Fruit fly (Drosophila melanogaster) whole organism, embryonic: ENCODE results near the gene Doc1.

Source experiments
- Ada2b ChIP-seq: fragments of 200-800 bp; sonication (Bioruptor generic); IDR thresholded peaks from 2 replicates; pipeline ENCODE4 v1.3.6; 2022; ENCODE audit warnings: missing biosample characterization, missing genetic modification characterization
- Atf-2 ChIP-seq: fragments of 200-800 bp; sonication (Bioruptor generic); optimal IDR thresholded peaks from 2 replicates; lab custom pipeline; 2016; ENCODE audit warnings: missing biosample characterization, missing genetic modification characterization
- Blimp-1 ChIP-seq: fragments of 200-800 bp; sonication (Bioruptor generic); optimal IDR thresholded peaks from 3 replicates; lab custom pipeline; 2018; ENCODE audit warnings: missing biosample characterization, missing genetic modification characterization, mild to moderate bottlenecking, moderate library complexity, missing genetic modification reagents
- CG10431 ChIP-seq: fragments of 200-800 bp; sonication (Bioruptor generic); optimal IDR thresholded peaks from 3 replicates; lab custom pipeline; 2018; ENCODE audit warnings: missing biosample characterization, mild to moderate bottlenecking, missing genetic modification characterization
- CG11085 ChIP-seq: fragments of 200-800 bp; sonication (Bioruptor generic); IDR thresholded peaks from 2 replicates; pipeline ENCODE4 v1.3.6; 2022; ENCODE audit warnings: missing biosample characterization, missing genetic modification characterization
- CG11247 ChIP-seq: fragments of 200-800 bp; sonication (Bioruptor generic); IDR thresholded peaks from 2 replicates; pipeline ENCODE4 v1.3.6; 2022; ENCODE audit warnings: missing biosample characterization, missing genetic modification characterization
- CG11504 ChIP-seq: fragments of 200-800 bp; sonication (Bioruptor generic); optimal IDR thresholded peaks from 3 replicates; lab custom pipeline; 2019; ENCODE audit warnings: missing biosample characterization, mild to moderate bottlenecking, missing genetic modification characterization, moderate library complexity
- CG17328 ChIP-seq: fragments of 200-800 bp; sonication (Bioruptor generic); IDR thresholded peaks from 2 replicates; pipeline ENCODE4 v1.3.6; 2022; ENCODE audit warnings: missing biosample characterization, missing genetic modification characterization
- CG18011 ChIP-seq: fragments of 200-800 bp; sonication (Bioruptor generic); optimal IDR thresholded peaks from 2 replicates; lab custom pipeline; 2017; ENCODE audit warnings: missing biosample characterization, missing genetic modification characterization, mild to moderate bottlenecking, moderate library complexity, missing genotype
- CG18262 ChIP-seq: fragments of 200-800 bp; optimal IDR thresholded peaks from 3 replicates; lab custom pipeline; 2019; ENCODE audit warnings: missing biosample characterization, mild to moderate bottlenecking, missing genetic modification characterization, moderate library complexity
- CG18476 ChIP-seq: fragments of 200-800 bp; sonication (Bioruptor generic); optimal IDR thresholded peaks from 2 replicates; lab custom pipeline; 2016; ENCODE audit warnings: missing biosample characterization, mild to moderate bottlenecking, missing genetic modification characterization
- CG18619 ChIP-seq: fragments of 200-800 bp; sonication (Bioruptor generic); optimal IDR thresholded peaks from 3 replicates; lab custom pipeline; 2017; ENCODE audit warnings: missing biosample characterization, mild to moderate bottlenecking, missing genetic modification characterization
- CG2712 ChIP-seq: fragments of 200-800 bp; optimal IDR thresholded peaks from 3 replicates; lab custom pipeline; 2019; ENCODE audit warnings: missing biosample characterization, mild to moderate bottlenecking, missing genetic modification characterization, moderate library complexity
- CG31441 ChIP-seq: fragments of 200-800 bp; sonication (Bioruptor generic); IDR thresholded peaks from 2 replicates; pipeline ENCODE4 v1.3.6; 2022; ENCODE audit warnings: missing biosample characterization, missing genetic modification characterization
- CG34224 ChIP-seq: fragments of 200-800 bp; sonication (Bioruptor generic); IDR thresholded peaks from 3 replicates; pipeline ENCODE4 v1.3.6; 2022; ENCODE audit warnings: missing biosample characterization, missing genetic modification characterization; ENCODE audit not compliant: partially characterized antibody
- CG34376 ChIP-seq: fragments of 200-800 bp; sonication (Bioruptor generic); optimal IDR thresholded peaks from 2 replicates; lab custom pipeline; 2018; ENCODE audit warnings: missing biosample characterization, mild to moderate bottlenecking, missing genetic modification characterization
- CG4328 ChIP-seq: fragments of 200-800 bp; sonication (Bioruptor generic); optimal IDR thresholded peaks from 3 replicates; lab custom pipeline; 2017; ENCODE audit warnings: missing biosample characterization, missing genetic modification reagents, missing genetic modification characterization
- CG6791 ChIP-seq: fragments of 200-800 bp; sonication (Bioruptor generic); IDR thresholded peaks from 3 replicates; pipeline ENCODE4 v1.3.6; 2022; ENCODE audit warnings: missing biosample characterization, missing genetic modification characterization; ENCODE audit not compliant: partially characterized antibody
- CG6813 ChIP-seq: fragments of 200-800 bp; sonication (Bioruptor generic); optimal IDR thresholded peaks from 2 replicates; lab custom pipeline; 2017; ENCODE audit warnings: missing biosample characterization, missing genetic modification characterization, mild to moderate bottlenecking, moderate library complexity, missing genetic modification reagents
- CG9817 ChIP-seq: fragments of 200-800 bp; sonication (Bioruptor generic); optimal IDR thresholded peaks from 2 replicates; lab custom pipeline; 2018; ENCODE audit warnings: missing biosample characterization, mild to moderate bottlenecking, missing genetic modification characterization, moderate library complexity
- Chrac-16 ChIP-seq: fragments of 200-800 bp; sonication (Bioruptor generic); optimal IDR thresholded peaks from 3 replicates; lab custom pipeline; 2016; ENCODE audit warnings: missing biosample characterization, missing genetic modification characterization
- D19B ChIP-seq: fragments of 200-800 bp; sonication (Bioruptor generic); optimal IDR thresholded peaks from 2 replicates; lab custom pipeline; 2017; ENCODE audit warnings: missing biosample characterization, mild to moderate bottlenecking, missing genetic modification characterization
- ERR ChIP-seq: fragments of 200-800 bp; sonication (Bioruptor generic); optimal IDR thresholded peaks from 2 replicates; lab custom pipeline; 2016; ENCODE audit warnings: missing biosample characterization, missing genetic modification characterization
- Elba2 ChIP-seq: fragments of 200-800 bp; sonication (Bioruptor generic); optimal IDR thresholded peaks from 3 replicates; lab custom pipeline; 2016; ENCODE audit warnings: missing biosample characterization, missing genetic modification characterization
- H15 ChIP-seq: fragments of 200-800 bp; sonication (Bioruptor generic); IDR thresholded peaks from 3 replicates; pipeline ENCODE4 v1.3.6; 2022; ENCODE audit warnings: missing biosample characterization, missing genetic modification characterization
- Hr78 ChIP-seq, 2 experiments: fragments of 200-800 bp in 1 of 2; fragments of >200 bp in 1 of 2; sonication (Bioruptor generic) in 1 of 2; optimal IDR thresholded peaks; 2 replicates each; lab custom pipeline; 2017 to 2019; ENCODE audit warnings: missing biosample characterization in 2 of 2, missing genetic modification characterization in 2 of 2, mild to moderate bottlenecking in 1 of 2, moderate library complexity in 1 of 2
- Med ChIP-seq: fragments of 200-800 bp; sonication (Bioruptor generic); peaks from one replicate; lab custom pipeline; 2016; ENCODE audit warnings: missing biosample characterization, missing genetic modification characterization, mild to moderate bottlenecking, inconsistent platforms, moderate library complexity
- Mes4 ChIP-seq: fragments of 200-800 bp; sonication (Bioruptor generic); optimal IDR thresholded peaks from 2 replicates; lab custom pipeline; 2016; ENCODE audit warnings: missing biosample characterization, missing genetic modification characterization
- NC2β ChIP-seq: fragments of 200-800 bp; sonication (Bioruptor generic); optimal IDR thresholded peaks from 2 replicates; lab custom pipeline; 2016; ENCODE audit warnings: missing biosample characterization, missing genetic modification characterization
- Nf-YC ChIP-seq: fragments of 200-800 bp; optimal IDR thresholded peaks from 3 replicates; lab custom pipeline; 2019; ENCODE audit warnings: missing biosample characterization, mild to moderate bottlenecking, missing genetic modification characterization, moderate library complexity
- Ravus ChIP-seq: fragments of 200-800 bp; sonication (Bioruptor generic); IDR thresholded peaks from 2 replicates; pipeline ENCODE4 v1.3.6; 2022; ENCODE audit warnings: missing biosample characterization, missing genetic modification characterization
- ato ChIP-seq: fragments of 200-800 bp; sonication (Bioruptor generic); IDR thresholded peaks from 2 replicates; pipeline ENCODE4 v1.3.6; 2022; ENCODE audit warnings: missing biosample characterization, missing genetic modification characterization; ENCODE audit not compliant: partially characterized antibody
- bowl ChIP-seq: fragments of 200-800 bp; sonication (Bioruptor generic); IDR thresholded peaks from 2 replicates; pipeline ENCODE4 v1.3.6; 2022; ENCODE audit warnings: missing biosample characterization, missing genetic modification characterization
- btn ChIP-seq: fragments of 200-800 bp; sonication (Bioruptor generic); optimal IDR thresholded peaks from 2 replicates; lab custom pipeline; 2016; ENCODE audit warnings: missing biosample characterization, missing genetic modification characterization
- chif ChIP-seq, 2 experiments: fragments of 200-800 bp; sonication (Bioruptor generic); optimal IDR thresholded peaks; 3 replicates each; lab custom pipeline; 2016; ENCODE audit warnings: missing biosample characterization in 2 of 2, missing genetic modification characterization in 2 of 2
- gfzf ChIP-seq: fragments of 200-800 bp; sonication (Bioruptor generic); optimal IDR thresholded peaks from 2 replicates; lab custom pipeline; 2016; ENCODE audit warnings: missing biosample characterization, mild to moderate bottlenecking, missing genetic modification characterization, moderate library complexity
- gt ChIP-seq: fragments of 200-800 bp; sonication (Bioruptor generic); IDR thresholded peaks from 2 replicates; pipeline ENCODE4 v1.3.6; 2022; ENCODE audit warnings: missing biosample characterization, missing genetic modification characterization
- hkb ChIP-seq, 2 experiments: fragments of 200-800 bp in 1 of 2; fragments of >200 bp in 1 of 2; sonication (Bioruptor generic) in 1 of 2; IDR thresholded peaks in 1 of 2; optimal IDR thresholded peaks in 1 of 2; 2 replicates each; pipeline versions ENCODE4 v1.3.6 to Lab custom; 2017 to 2022; ENCODE audit warnings: missing biosample characterization in 1 of 2, missing genetic modification characterization in 1 of 2
- insv ChIP-seq, 2 experiments: fragments of 200-800 bp; sonication (Bioruptor generic); optimal IDR thresholded peaks; 3 replicates each; lab custom pipeline; 2016 to 2018; ENCODE audit warnings: missing biosample characterization in 2 of 2, missing genetic modification characterization in 2 of 2
- lov ChIP-seq, 2 experiments: fragments of 200-800 bp in 1 of 2; fragments of >200 bp in 1 of 2; sonication (Bioruptor generic) in 1 of 2; IDR thresholded peaks in 1 of 2; optimal IDR thresholded peaks in 1 of 2; 2 replicates in 1 of 2; 3 replicates in 1 of 2; pipeline versions ENCODE4 v1.3.6 to Lab custom; 2017 to 2022; ENCODE audit warnings: missing biosample characterization in 1 of 2, missing genetic modification characterization in 1 of 2
- mld ChIP-seq: fragments of 200-800 bp; sonication (Bioruptor generic); IDR thresholded peaks from 3 replicates; pipeline ENCODE4 v1.3.6; 2022; ENCODE audit warnings: missing biosample characterization, missing genetic modification characterization; ENCODE audit not compliant: partially characterized antibody
- nerfin-1 ChIP-seq: fragments of 200-800 bp; sonication (Bioruptor generic); optimal IDR thresholded peaks from 3 replicates; lab custom pipeline; 2019; ENCODE audit warnings: missing biosample characterization, mild to moderate bottlenecking, missing genetic modification characterization, moderate library complexity
- odd ChIP-seq: fragments of 200-800 bp; sonication (Bioruptor generic); optimal IDR thresholded peaks from 2 replicates; lab custom pipeline; 2017; ENCODE audit warnings: missing biosample characterization, mild to moderate bottlenecking, missing genetic modification characterization
- p53 ChIP-seq: fragments of 200-800 bp; sonication (Bioruptor generic); optimal IDR thresholded peaks from 2 replicates; lab custom pipeline; 2016; ENCODE audit warnings: missing biosample characterization, missing genetic modification characterization
- pho ChIP-seq: fragments of 200-800 bp; sonication (Bioruptor generic); optimal IDR thresholded peaks from 2 replicates; lab custom pipeline; 2016; ENCODE audit warnings: missing biosample characterization, missing genetic modification characterization
- stc ChIP-seq: fragments of 200-800 bp; sonication (Bioruptor generic); IDR thresholded peaks from 2 replicates; pipeline ENCODE4 v1.3.6; 2022; ENCODE audit warnings: missing biosample characterization, missing genetic modification characterization
- tio ChIP-seq: fragments of 200-800 bp; sonication (Bioruptor generic); optimal IDR thresholded peaks from 2 replicates; lab custom pipeline; 2017; ENCODE audit warnings: missing biosample characterization, missing genetic modification characterization, inconsistent platforms
- zfh1 ChIP-seq: fragments of 200-800 bp; sonication (Bioruptor generic); IDR thresholded peaks from 3 replicates; pipeline ENCODE4 v1.3.6; 2022; ENCODE audit warnings: missing biosample characterization, missing genetic modification characterization

Doc1 gene

DNA sequence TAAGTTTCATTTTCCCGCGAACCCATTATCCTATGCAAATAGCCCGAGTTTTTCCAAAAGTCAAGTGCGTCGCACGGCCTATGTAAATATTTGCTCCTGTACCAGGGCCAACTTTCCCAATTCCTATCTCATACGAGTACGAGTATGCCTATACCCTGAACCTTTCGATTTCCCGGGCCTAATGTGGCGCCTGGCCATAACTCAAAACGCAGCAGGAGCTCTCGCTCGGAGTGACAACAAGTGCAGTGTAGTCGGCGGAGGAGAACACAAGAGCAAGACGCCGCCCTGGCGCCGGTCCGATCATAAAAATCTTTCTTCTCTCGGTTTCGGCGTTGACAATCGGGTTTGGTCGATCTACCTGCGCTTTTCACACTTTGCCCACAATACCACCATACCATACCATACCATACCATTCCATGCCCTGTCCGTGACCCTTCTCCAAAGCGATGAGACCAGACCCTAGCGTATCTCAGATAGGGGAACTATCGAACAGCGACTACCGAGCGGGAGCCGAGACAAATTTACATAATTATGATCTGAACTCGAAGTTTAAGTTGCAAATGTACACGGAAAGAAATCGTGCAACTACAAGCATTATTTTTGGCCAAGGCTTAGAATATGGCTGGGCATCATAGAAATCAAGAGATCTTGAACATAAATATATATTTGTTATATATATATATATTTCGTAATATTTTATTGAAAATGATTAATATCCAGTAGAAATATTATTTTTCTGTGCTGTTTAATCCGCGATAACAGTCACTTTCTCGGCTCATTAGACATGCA lies 1.2 kb downstream of the Doc1 start (continued):
- TF ChIP-seq CG18011, result no peak
- TF ChIP-seq p53, result no peak
- TF ChIP-seq ato (GFP tag; lab: Robert Waterston, UW), result no peak
- TF ChIP-seq Blimp-1 (GFP tag; lab: Kevin White, UChicago), result peak; percentile 86
- no peak for TF ChIP-seq bowl
- no peak for TF ChIP-seq tio
- TF ChIP-seq CG18476 (GFP tag; lab: Kevin White, UChicago), result no peak
- no peak for TF ChIP-seq stc (GFP tag; lab: Robert Waterston, UW)
- peak; percentile 75 for TF ChIP-seq zfh1
- no peak for TF ChIP-seq ERR (GFP tag; lab: Kevin White, UChicago)
- TF ChIP-seq CG11504 (tag; lab: Kevin White, UChicago), result peak; percentile 64
- TF ChIP-seq CG11247 (GFP tag; lab: Robert Waterston, UW), result no peak
- no peak for TF ChIP-seq gfzf
- TF ChIP-seq Mes4, result no peak
- TF ChIP-seq CG4328, result no peak
- TF ChIP-seq H15, result no peak
- peak in 1 of 2 experiments; percentile 65 for TF ChIP-seq Hr78 (GFP tag; optimal IDR thresholded peaks at IDR 0.05; lab: Kevin White, UChicago)
- TF ChIP-seq Atf-2 (GFP tag; lab: Kevin White, UChicago), result no peak
- TF ChIP-seq pho (GFP tag; lab: Kevin White, UChicago), result no peak
- no peak for TF ChIP-seq Elba2
- TF ChIP-seq chif (GFP tag; optimal IDR thresholded peaks at IDR 0.05; lab: Kevin White, UChicago), result no peak
- no peak for TF ChIP-seq btn
- no peak for TF ChIP-seq lov (optimal IDR thresholded peaks at IDR 0.05; lab: Kevin White, UChicago)
- TF ChIP-seq lov (GFP tag; IDR thresholded peaks at IDR 0.05; lab: Robert Waterston, UW), result no peak
- TF ChIP-seq nerfin-1 (tag; lab: Kevin White, UChicago), result peak; percentile 32
- TF ChIP-seq CG9817 (tag; lab: Kevin White, UChicago), result no peak
- TF ChIP-seq D19B (GFP tag; lab: Kevin White, UChicago), result no peak
- no peak for TF ChIP-seq Chrac-16 (GFP tag; lab: Kevin White, UChicago)
- TF ChIP-seq CG34376, result no peak
- no peak for TF ChIP-seq Nf-YC (tag; lab: Kevin White, UChicago)
- no peak for TF ChIP-seq mld (GFP tag; lab: Robert Waterston, UW)
- TF ChIP-seq Med (GFP tag; lab: Kevin White, UChicago), result peak; percentile 62
- no peak for TF ChIP-seq CG11085 (GFP tag; lab: Robert Waterston, UW)
- TF ChIP-seq CG18619 (GFP tag; lab: Kevin White, UChicago), result no peak
- no peak for TF ChIP-seq hkb (optimal IDR thresholded peaks at IDR 0.05; lab: Kevin White, UChicago)
- TF ChIP-seq hkb (GFP tag; IDR thresholded peaks at IDR 0.05; lab: Robert Waterston, UW), result 0 out of 2 replicates have a peak, but pooled peaks have one; percentile 27
- peak; percentile 52 for TF ChIP-seq odd (GFP tag; lab: Kevin White, UChicago)
- no peak for TF ChIP-seq CG10431 (GFP tag; lab: Kevin White, UChicago)
- peak; percentile 8 for TF ChIP-seq CG6813 (GFP tag; lab: Kevin White, UChicago)
- TF ChIP-seq Ada2b (GFP tag; lab: Robert Waterston, UW), result no peak
- peak; percentile 70 for TF ChIP-seq CG31441 (GFP tag; lab: Robert Waterston, UW)
- no peak for TF ChIP-seq CG6791 (GFP tag; lab: Robert Waterston, UW)
- TF ChIP-seq CG2712 (tag; lab: Kevin White, UChicago), result peak; percentile 82
- TF ChIP-seq CG17328, result peak; percentile 28; the same call in 1 of the 2 replicates
- TF ChIP-seq Ravus, result no peak
- TF ChIP-seq CG18262 (tag; lab: Kevin White, UChicago), result peak; percentile 75
- no peak for TF ChIP-seq NC2β (GFP tag; lab: Kevin White, UChicago)
- TF ChIP-seq insv (GFP tag; optimal IDR thresholded peaks at IDR 0.05; lab: Kevin White, UChicago), result no peak
- no peak for TF ChIP-seq gt (GFP tag; lab: Robert Waterston, UW)
- no peak for TF ChIP-seq CG34224
